Fruit fly (Drosophila melanogaster) whole organism, embryonic: ENCODE measurements around the gene Ctr1A.

Experiments
- Ada2b ChIP-seq: fragments of 200-800 bp; sonication (Bioruptor generic); IDR thresholded peaks from 2 replicates; pipeline ENCODE4 v1.3.6; 2022; ENCODE audit warnings: missing biosample characterization, missing genetic modification characterization
- BEAF-32 ChIP-seq: fragments of 200-800 bp; sonication (Bioruptor generic); optimal IDR thresholded peaks from 3 replicates; lab custom pipeline; 2017; ENCODE audit warnings: missing biosample characterization, missing genetic modification characterization, mild to moderate bottlenecking, moderate library complexity, missing genetic modification reagents
- Blimp-1 ChIP-seq: fragments of 200-800 bp; sonication (Bioruptor generic); optimal IDR thresholded peaks from 3 replicates; lab custom pipeline; 2018; ENCODE audit warnings: missing biosample characterization, missing genetic modification characterization, mild to moderate bottlenecking, moderate library complexity, missing genetic modification reagents
- Bteb2 ChIP-seq: fragments of 200-800 bp; sonication (Bioruptor generic); optimal IDR thresholded peaks from 2 replicates; lab custom pipeline; 2016; ENCODE audit warnings: missing biosample characterization, missing genetic modification characterization
- CG10147 ChIP-seq: fragments of 200-800 bp; sonication (Bioruptor generic); optimal IDR thresholded peaks from 2 replicates; lab custom pipeline; 2019; ENCODE audit warnings: missing biosample characterization, mild to moderate bottlenecking, missing genetic modification characterization, moderate library complexity
- CG10366 ChIP-seq: fragments of 200-800 bp; sonication (Bioruptor generic); IDR thresholded peaks from 2 replicates; pipeline ENCODE4 v1.3.6; 2022; ENCODE audit warnings: missing biosample characterization, missing genetic modification characterization
- CG10431 ChIP-seq: fragments of 200-800 bp; sonication (Bioruptor generic); optimal IDR thresholded peaks from 3 replicates; lab custom pipeline; 2018; ENCODE audit warnings: missing biosample characterization, mild to moderate bottlenecking, missing genetic modification characterization
- CG11723 ChIP-seq: fragments of 200-800 bp; sonication (Bioruptor generic); optimal IDR thresholded peaks from 2 replicates; lab custom pipeline; 2017; ENCODE audit warnings: missing biosample characterization, mild to moderate bottlenecking, missing genetic modification characterization
- CG12942 ChIP-seq: fragments of 200-800 bp; sonication (Bioruptor generic); optimal IDR thresholded peaks from 3 replicates; lab custom pipeline; 2016; ENCODE audit warnings: missing biosample characterization, missing genetic modification characterization
- CG14014 ChIP-seq: fragments of 200-800 bp; sonication (Bioruptor generic); IDR thresholded peaks from 2 replicates; pipeline ENCODE4 v1.3.6; 2022; ENCODE audit warnings: missing biosample characterization, missing genetic modification characterization
- CG15011 ChIP-seq: fragments of 200-800 bp; sonication (Bioruptor generic); optimal IDR thresholded peaks from 3 replicates; lab custom pipeline; 2018; ENCODE audit warnings: missing biosample characterization, mild to moderate bottlenecking, missing genetic modification characterization
- CG15269 ChIP-seq: fragments of 200-800 bp; sonication (Bioruptor generic); optimal IDR thresholded peaks from 2 replicates; lab custom pipeline; 2018; ENCODE audit warnings: missing biosample characterization, mild to moderate bottlenecking, missing genetic modification characterization, moderate library complexity
- CG17568 ChIP-seq: fragments of 200-800 bp; sonication (Bioruptor generic); optimal IDR thresholded peaks from 2 replicates; lab custom pipeline; 2018; ENCODE audit warnings: missing biosample characterization, mild to moderate bottlenecking, missing genetic modification characterization, moderate library complexity
- CG17829 ChIP-seq: fragments of 200-800 bp; optimal IDR thresholded peaks from 2 replicates; lab custom pipeline; 2019; ENCODE audit warnings: missing biosample characterization, mild to moderate bottlenecking, missing genetic modification characterization, moderate library complexity
- CG30020 ChIP-seq: fragments of 200-800 bp; optimal IDR thresholded peaks from 2 replicates; lab custom pipeline; 2019; ENCODE audit warnings: missing biosample characterization, mild to moderate bottlenecking, missing genetic modification characterization, moderate library complexity
- CG32767 ChIP-seq: fragments of 200-800 bp; sonication (Bioruptor generic); IDR thresholded peaks from 2 replicates; pipeline ENCODE4 v1.3.6; 2022; ENCODE audit warnings: missing biosample characterization, missing genetic modification characterization
- CG3281 ChIP-seq: fragments of 200-800 bp; sonication (Bioruptor generic); optimal IDR thresholded peaks from 3 replicates; lab custom pipeline; 2017; ENCODE audit warnings: missing biosample characterization, mild to moderate bottlenecking, missing genetic modification characterization
- CG4328 ChIP-seq: fragments of 200-800 bp; sonication (Bioruptor generic); optimal IDR thresholded peaks from 3 replicates; lab custom pipeline; 2017; ENCODE audit warnings: missing biosample characterization, missing genetic modification reagents, missing genetic modification characterization
- CG4360 ChIP-seq: fragments of 200-800 bp; sonication (Bioruptor generic); IDR thresholded peaks from 2 replicates; pipeline ENCODE4 v1.3.6; 2022; ENCODE audit warnings: missing biosample characterization, missing genetic modification characterization
- CG4707 ChIP-seq: fragments of 200-800 bp; sonication (Bioruptor generic); optimal IDR thresholded peaks from 2 replicates; lab custom pipeline; 2018; ENCODE audit warnings: missing biosample characterization, mild to moderate bottlenecking, missing genetic modification characterization, moderate library complexity
- CG8281 ChIP-seq: fragments of 200-800 bp; sonication (Bioruptor generic); optimal IDR thresholded peaks from 2 replicates; lab custom pipeline; 2018; ENCODE audit warnings: missing biosample characterization, mild to moderate bottlenecking, missing genetic modification characterization, moderate library complexity
- CG8924 ChIP-seq: fragments of 200-800 bp; optimal IDR thresholded peaks from 3 replicates; lab custom pipeline; 2019; ENCODE audit warnings: missing biosample characterization, mild to moderate bottlenecking, missing genetic modification characterization, moderate library complexity
- CG9437 ChIP-seq: fragments of 200-800 bp; sonication (Bioruptor generic); optimal IDR thresholded peaks from 2 replicates; lab custom pipeline; 2018; ENCODE audit warnings: missing biosample characterization, mild to moderate bottlenecking, missing genetic modification characterization
- CG9817 ChIP-seq: fragments of 200-800 bp; sonication (Bioruptor generic); optimal IDR thresholded peaks from 2 replicates; lab custom pipeline; 2018; ENCODE audit warnings: missing biosample characterization, mild to moderate bottlenecking, missing genetic modification characterization, moderate library complexity
- Dfd ChIP-seq, 2 experiments: fragments of >200 bp; optimal IDR thresholded peaks; 2 replicates each; lab custom pipeline; 2017; ENCODE audit warnings: missing biosample characterization in 2 of 2, missing genetic modification characterization in 2 of 2
- Dll ChIP-seq: fragments of 200-800 bp; sonication (Bioruptor generic); IDR thresholded peaks from 4 replicates; pipeline ENCODE4 v1.3.6; 2022; ENCODE audit warnings: missing biosample characterization, missing genetic modification characterization; ENCODE audit not compliant: partially characterized antibody
- Hsf ChIP-seq: fragments of 200-800 bp; sonication (Bioruptor generic); optimal IDR thresholded peaks from 3 replicates; lab custom pipeline; 2016; ENCODE audit warnings: missing biosample characterization, missing genetic modification characterization
- Max ChIP-seq: fragments of 200-800 bp; sonication (Bioruptor generic); optimal IDR thresholded peaks from 2 replicates; lab custom pipeline; 2016; ENCODE audit warnings: missing biosample characterization, mild to moderate bottlenecking, missing genetic modification characterization
- Nf-YB ChIP-seq: fragments of 200-800 bp; sonication (Bioruptor generic); optimal IDR thresholded peaks from 3 replicates; lab custom pipeline; 2019; ENCODE audit warnings: missing biosample characterization, mild to moderate bottlenecking, missing genetic modification characterization, moderate library complexity
- Opbp ChIP-seq: fragments of 200-800 bp; sonication (Bioruptor generic); IDR thresholded peaks from 3 replicates; pipeline ENCODE4 v1.3.6; 2022; ENCODE audit warnings: missing biosample characterization, missing genetic modification characterization; ENCODE audit not compliant: partially characterized antibody
- Trl ChIP-seq, 3 experiments: fragments of >200 bp in 2 of 3; fragments of 200-800 bp in 1 of 3; sonication (Bioruptor generic) in 1 of 3; optimal IDR thresholded peaks; 2 replicates in 1 of 3; 3 replicates in 2 of 3; lab custom pipeline; 2016 to 2017; ENCODE audit warnings: missing biosample characterization in 1 of 3, missing genetic modification characterization in 1 of 3
- ap ChIP-seq: fragments of 200-800 bp; sonication (Bioruptor generic); IDR thresholded peaks from 2 replicates; pipeline ENCODE4 v1.3.6; 2022; ENCODE audit warnings: missing biosample characterization, missing genetic modification characterization
- ase ChIP-seq: fragments of 200-800 bp; sonication (Bioruptor generic); IDR thresholded peaks from 3 replicates; pipeline ENCODE4 v1.3.6; 2022; ENCODE audit warnings: missing biosample characterization, missing genetic modification characterization
- br ChIP-seq: fragments of >200 bp; optimal IDR thresholded peaks from 2 replicates; lab custom pipeline; 2017
- bsh ChIP-seq, 2 experiments: fragments of 200-800 bp; sonication (Bioruptor generic); optimal IDR thresholded peaks; 2 replicates each; lab custom pipeline; 2017 to 2018; ENCODE audit warnings: mild to moderate bottlenecking in 2 of 2, missing biosample characterization in 2 of 2, missing genetic modification characterization in 2 of 2, moderate library complexity in 1 of 2
- chm ChIP-seq: fragments of 200-800 bp; sonication (Bioruptor generic); IDR thresholded peaks from 2 replicates; pipeline ENCODE4 v1.3.6; 2022; ENCODE audit warnings: missing biosample characterization, missing genetic modification characterization
- crol ChIP-seq: fragments of 200-800 bp; sonication (Bioruptor generic); IDR thresholded peaks from 2 replicates; pipeline ENCODE4 v1.3.6; 2022; ENCODE audit warnings: missing biosample characterization, missing genetic modification characterization
- danr ChIP-seq: fragments of 200-800 bp; sonication (Bioruptor generic); IDR thresholded peaks from 2 replicates; pipeline ENCODE4 v1.3.6; 2022; ENCODE audit warnings: missing biosample characterization, missing genetic modification characterization
- gce ChIP-seq: fragments of 200-800 bp; sonication (Bioruptor generic); IDR thresholded peaks from 3 replicates; pipeline ENCODE4 v1.3.6; 2022; ENCODE audit warnings: missing biosample characterization, missing genetic modification characterization
- gcm ChIP-seq: fragments of 200-800 bp; sonication (Bioruptor generic); optimal IDR thresholded peaks from 2 replicates; lab custom pipeline; 2019; ENCODE audit warnings: missing biosample characterization, mild to moderate bottlenecking, missing genetic modification characterization, moderate library complexity
- gsb-n ChIP-seq: fragments of 200-800 bp; sonication (Bioruptor generic); optimal IDR thresholded peaks from 3 replicates; lab custom pipeline; 2018; ENCODE audit warnings: missing biosample characterization, mild to moderate bottlenecking, missing genetic modification characterization
- kah ChIP-seq: fragments of 200-800 bp; sonication (Bioruptor generic); optimal IDR thresholded peaks from 2 replicates; lab custom pipeline; 2018; ENCODE audit warnings: missing biosample characterization, mild to moderate bottlenecking, missing genetic modification characterization
- klu ChIP-seq: fragments of 200-800 bp; sonication (Bioruptor generic); IDR thresholded peaks from 2 replicates; pipeline ENCODE4 v1.3.6; 2022; ENCODE audit warnings: missing biosample characterization, missing genetic modification characterization
- nom ChIP-seq: fragments of 200-800 bp; sonication (Bioruptor generic); optimal IDR thresholded peaks from 2 replicates; lab custom pipeline; 2017; ENCODE audit warnings: missing biosample characterization, missing genetic modification characterization, mild to moderate bottlenecking, moderate library complexity, missing genetic modification reagents
- tap ChIP-seq: fragments of 200-800 bp; optimal IDR thresholded peaks from 3 replicates; lab custom pipeline; 2019; ENCODE audit warnings: missing biosample characterization, mild to moderate bottlenecking, missing genetic modification characterization, moderate library complexity
- ttk ChIP-seq: fragments of 200-800 bp; sonication (Bioruptor generic); IDR thresholded peaks from 2 replicates; pipeline ENCODE4 v2.1.2; 2022; ENCODE audit warnings: missing biosample characterization, missing genetic modification characterization
- vvl ChIP-seq: fragments of 200-800 bp; sonication (Bioruptor generic); IDR thresholded peaks from 2 replicates; pipeline ENCODE4 v1.3.6; 2022; ENCODE audit warnings: missing biosample characterization, missing genetic modification characterization

Ctr1A gene

DNA sequence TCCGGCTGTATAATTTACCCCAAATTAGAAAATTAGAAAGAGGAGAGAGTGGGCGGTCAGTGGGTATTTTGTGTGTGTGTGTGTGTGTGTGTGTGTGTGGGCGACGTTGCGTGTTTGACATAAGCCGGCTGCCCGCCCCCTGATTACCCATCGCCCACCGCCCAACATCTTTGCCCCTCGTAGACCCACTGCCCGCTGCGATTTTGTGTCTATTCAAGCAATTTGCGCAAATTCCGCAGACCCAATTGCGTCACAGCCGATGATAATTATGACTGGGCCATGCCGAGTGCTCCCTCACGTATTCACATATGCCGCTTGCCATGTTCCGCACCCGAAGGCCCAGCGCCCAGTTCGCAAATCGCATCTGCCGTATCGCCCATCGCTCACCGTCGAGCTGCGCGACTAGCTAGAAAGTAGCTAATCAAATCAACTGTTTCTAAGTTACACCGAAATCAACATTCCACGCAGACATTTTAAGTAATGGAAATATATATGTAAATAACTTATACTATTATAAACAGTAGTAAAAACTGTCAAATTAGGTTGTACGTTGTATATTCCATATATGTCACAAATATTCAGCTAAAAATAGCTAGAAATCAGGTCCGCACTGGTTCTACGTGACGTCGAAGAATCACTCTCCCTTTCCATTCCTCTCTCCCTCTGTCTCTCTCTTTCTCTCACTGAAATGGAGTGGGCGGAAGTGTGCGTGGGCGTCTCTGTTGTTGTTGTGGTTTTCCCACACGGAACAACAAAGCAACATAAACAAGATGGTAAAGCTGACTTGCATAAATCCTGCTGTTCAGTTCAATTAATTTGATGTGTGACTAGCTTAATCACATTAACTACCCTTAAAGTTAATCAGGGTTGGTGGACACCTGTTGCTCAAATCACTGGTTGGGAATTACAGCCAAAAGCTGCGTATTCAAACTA, 4.6 kb upstream of the Ctr1A start (continued):
- TF ChIP-seq CG9817 (tag; lab: Kevin White, UChicago) (peak; percentile 37), kah (no peak), CG15011 (peak; percentile 43), ase (GFP tag; lab: Robert Waterston, UW) (no peak), crol (GFP tag; lab: Robert Waterston, UW) (peak; percentile 60; the same call in 1 of the 2 replicates), CG4360 (GFP tag; lab: Robert Waterston, UW) (peak; percentile 79), CG17568 (GFP tag; lab: Kevin White, UChicago) (peak; percentile 30), tap (peak; percentile 22), vvl (GFP tag; lab: Robert Waterston, UW) (peak; percentile 52), CG4328 (GFP tag; lab: Kevin White, UChicago) (peak; percentile 64), nom (GFP tag; lab: Kevin White, UChicago) (peak; percentile 63), Dll (GFP tag; lab: Robert Waterston, UW) (peak; percentile 34; the same call in 1 of the 4 replicates), ap (GFP tag; lab: Robert Waterston, UW) (no peak), Max (peak; percentile 15), gsb-n (tag; lab: Kevin White, UChicago) (no peak), CG17829 (tag; lab: Kevin White, UChicago) (peak; percentile 17), gcm (GFP tag; lab: Kevin White, UChicago) (peak; percentile 31), CG11723 (GFP tag; lab: Kevin White, UChicago) (no peak), BEAF-32 (peak; percentile 11), CG30020 (peak; percentile 7), Opbp (GFP tag; lab: Robert Waterston, UW) (no peak), CG32767 (no peak), chm (GFP tag; lab: Robert Waterston, UW) (0 out of 2 replicates have a peak, but pooled peaks have one; percentile 9), gce (GFP tag; lab: Robert Waterston, UW) (0 out of 3 replicates have a peak, but pooled peaks have one; percentile 13), Hsf (GFP tag; lab: Kevin White, UChicago) (no peak), CG10147 (GFP tag; lab: Kevin White, UChicago) (peak; percentile 72), CG10366 (GFP tag; lab: Robert Waterston, UW) (0 out of 2 replicates have a peak, but pooled peaks have one; percentile 17), danr (GFP tag; lab: Robert Waterston, UW) (no peak), Ada2b (peak; percentile 38; the same call in 1 of the 2 replicates), Trl (optimal IDR thresholded peaks at IDR 0.05; lab: Kevin White, UChicago) (peak; percentile 58 to 75), Trl (GFP tag; optimal IDR thresholded peaks at IDR 0.05; lab: Kevin White, UChicago) (no peak), bsh (GFP tag; optimal IDR thresholded peaks at IDR 0.05; lab: Kevin White, UChicago) (peak in 1 of 2 experiments; percentile 25), CG15269 (tag; lab: Kevin White, UChicago) (peak; percentile 47), CG4707 (GFP tag; lab: Kevin White, UChicago) (no peak), ttk (GFP tag; lab: Robert Waterston, UW) (no peak), CG8281 (tag; lab: Kevin White, UChicago) (no peak), CG9437 (peak; percentile 4), CG14014 (peak; percentile 45; the same call in 1 of the 2 replicates), Dfd (GFP tag; optimal IDR thresholded peaks at IDR 0.05; lab: Kevin White, UChicago) (peak in 1 of 2 experiments; percentile 16), klu (GFP tag; lab: Robert Waterston, UW) (peak; percentile 45), Nf-YB (GFP tag; lab: Kevin White, UChicago) (peak; percentile 33), Blimp-1 (peak; percentile 94), br (lab: Kevin White, UChicago) (no peak), CG10431 (GFP tag; lab: Kevin White, UChicago) (peak; percentile 21), CG12942 (no peak), CG3281 (GFP tag; lab: Kevin White, UChicago) (peak; percentile 54), CG8924 (tag; lab: Kevin White, UChicago) (peak; percentile 55), Bteb2 (GFP tag; lab: Kevin White, UChicago) (no peak)
